Worm (Caenorhabditis elegans) whole organism, L1 larva: ENCODE results near the gene eak-3.

Experiments used
- aly-2 ChIP-seq: fragments of 150-350 bp; optimal IDR thresholded peaks from 2 replicates; lab custom pipeline; 2014; ENCODE audit warnings: missing biosample characterization, missing genetic modification characterization
- fkh-8 ChIP-seq: sonication (generic microtip); optimal IDR thresholded peaks from 2 replicates; lab custom pipeline; 2016; ENCODE audit warnings: mild to moderate bottlenecking, missing genetic modification characterization, missing compliant biosample characterization
- lin-35 ChIP-seq, 2 experiments: fragments of 150-350 bp; optimal IDR thresholded peaks; 2 replicates each; lab custom pipeline; 2014; ENCODE audit warnings: missing biosample characterization in 2 of 2, missing genetic modification characterization in 2 of 2, missing genetic modification reagents in 2 of 2
- mef-2 ChIP-seq: fragments of 150-350 bp; optimal IDR thresholded peaks from 2 replicates; lab custom pipeline; 2014; ENCODE audit warnings: missing biosample characterization, missing genetic modification characterization
- mep-1 ChIP-seq: fragments of 150-350 bp; optimal IDR thresholded peaks from 2 replicates; lab custom pipeline; 2014; ENCODE audit warnings: missing biosample characterization, missing genetic modification characterization
- nhr-237 ChIP-seq: fragments of 150-350 bp; optimal IDR thresholded peaks from 2 replicates; lab custom pipeline; 2014; ENCODE audit warnings: missing biosample characterization, missing genetic modification characterization
- unc-62 ChIP-seq: fragments of 150-350 bp; optimal IDR thresholded peaks from 2 replicates; lab custom pipeline; 2014; ENCODE audit warnings: missing biosample characterization, missing genetic modification reagents, missing genetic modification characterization

DNA sequence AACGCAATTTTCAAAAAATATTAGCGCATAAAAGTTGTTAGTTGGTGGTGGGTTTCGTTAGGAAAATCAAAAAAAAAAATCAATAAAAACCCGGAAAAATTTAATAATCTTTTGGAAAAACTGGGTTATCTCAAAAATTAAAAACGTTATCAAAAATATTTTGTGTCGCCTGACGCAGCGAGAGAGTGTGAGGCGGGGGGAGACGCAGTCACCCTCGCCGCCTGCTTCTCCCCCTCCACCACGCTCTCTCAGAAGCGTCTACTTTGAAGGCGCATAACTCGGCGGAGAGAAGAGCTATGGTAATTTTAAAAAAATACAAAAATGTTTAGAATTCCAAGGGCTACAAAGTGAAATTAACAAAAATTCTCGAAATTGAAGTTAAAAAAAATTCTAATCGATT lies 48.8 kb upstream of the eak-3 start:
- TF ChIP-seq mef-2 (tag; lab: Kevin White, UChicago) = no peak
- no peak for TF ChIP-seq mep-1 (tag; lab: Kevin White, UChicago)
- no peak for TF ChIP-seq nhr-237 (tag; lab: Kevin White, UChicago)
- TF ChIP-seq fkh-8 (tag; lab: Kevin White, UChicago) = no peak
- no peak for TF ChIP-seq unc-62
- TF ChIP-seq lin-35 (GFP tag; optimal IDR thresholded peaks at IDR 0.05; lab: Kevin White, UChicago) = no peak
- no peak for TF ChIP-seq aly-2
